Worm (Caenorhabditis elegans) whole organism, L2 larva: Measurements from ENCODE around the gene pph-6.
A peak's percentile ranks its signal among the peaks of the same experiment; 100 is the strongest.

Experiments used
- F13H6.1 ChIP-seq: sonication (generic microtip); optimal IDR thresholded peaks from 2 replicates; lab custom pipeline; 2016; ENCODE audit warnings: missing genetic modification characterization, missing compliant biosample characterization
- ZK546.5 ChIP-seq: sonication (generic microtip); optimal IDR thresholded peaks from 2 replicates; lab custom pipeline; 2017; ENCODE audit warnings: missing biosample characterization, missing genetic modification characterization
- aly-2 ChIP-seq: fragments of 150-350 bp; optimal IDR thresholded peaks from 2 replicates; lab custom pipeline; 2014; ENCODE audit warnings: missing biosample characterization, missing genetic modification characterization
- ama-1 ChIP-seq: fragments of 150-350 bp; optimal IDR thresholded peaks from 2 replicates; lab custom pipeline; 2018; ENCODE audit warnings: inconsistent platforms
- blmp-1 ChIP-seq: sonication (generic microtip); optimal IDR thresholded peaks from 2 replicates; lab custom pipeline; 2017; ENCODE audit warnings: missing genetic modification characterization, mild to moderate bottlenecking, missing compliant biosample characterization, antibody characterized with exemption, moderate library complexity; ENCODE audit not compliant: insufficient read depth
- ceh-82 ChIP-seq: fragments of 150-350 bp; optimal IDR thresholded peaks from 2 replicates; lab custom pipeline; 2014; ENCODE audit warnings: missing biosample characterization, missing genetic modification characterization
- crh-2 ChIP-seq: sonication (generic microtip); optimal IDR thresholded peaks from 2 replicates; lab custom pipeline; 2017; ENCODE audit warnings: missing biosample characterization, missing genetic modification characterization
- dmd-4 ChIP-seq: sonication (generic microtip); optimal IDR thresholded peaks from 2 replicates; lab custom pipeline; 2017; ENCODE audit warnings: missing biosample characterization, missing genetic modification characterization
- egl-27 ChIP-seq: sonication (generic microtip); optimal IDR thresholded peaks from 3 replicates; lab custom pipeline; 2017; ENCODE audit warnings: missing biosample characterization, missing genetic modification reagents, missing genetic modification characterization
- elt-1 ChIP-seq: fragments of 150-350 bp; optimal IDR thresholded peaks from 2 replicates; lab custom pipeline; 2014; ENCODE audit warnings: missing biosample characterization, missing genetic modification characterization
- fos-1 ChIP-seq: fragments of 150-350 bp; optimal IDR thresholded peaks from 2 replicates; lab custom pipeline; 2014; ENCODE audit warnings: missing biosample characterization, missing genetic modification characterization
- gmeb-1 ChIP-seq: fragments of 150-350 bp; optimal IDR thresholded peaks from 2 replicates; lab custom pipeline; 2014; ENCODE audit warnings: missing biosample characterization, missing genetic modification characterization
- lin-13 ChIP-seq: fragments of 150-350 bp; optimal IDR thresholded peaks from 2 replicates; lab custom pipeline; 2014; ENCODE audit warnings: missing biosample characterization, missing genetic modification reagents, missing genetic modification characterization
- lin-39 ChIP-seq: fragments of 150-350 bp; optimal IDR thresholded peaks from 2 replicates; lab custom pipeline; 2014; ENCODE audit warnings: missing biosample characterization, missing genetic modification reagents, missing genetic modification characterization
- lsy-2 ChIP-seq, 2 experiments: fragments of 150-350 bp in 1 of 2; sonication (generic microtip) in 1 of 2; optimal IDR thresholded peaks; 2 replicates each; lab custom pipeline; 2014 to 2017; ENCODE audit warnings: missing biosample characterization in 2 of 2, missing genetic modification characterization in 2 of 2
- mab-5 ChIP-seq: fragments of 150-350 bp; optimal IDR thresholded peaks from 2 replicates; lab custom pipeline; 2014; ENCODE audit warnings: missing biosample characterization, missing genetic modification characterization
- mbf-1 ChIP-seq: sonication (generic microtip); optimal IDR thresholded peaks from 2 replicates; lab custom pipeline; 2017; ENCODE audit warnings: missing biosample characterization, missing genetic modification characterization
- mdl-1 ChIP-seq, 2 experiments: fragments of 150-350 bp in 1 of 2; sonication (generic microtip) in 1 of 2; optimal IDR thresholded peaks; 2 replicates each; lab custom pipeline; 2017; ENCODE audit warnings: missing biosample characterization in 2 of 2, missing genetic modification characterization in 2 of 2
- nhr-10 ChIP-seq: sonication (generic microtip); optimal IDR thresholded peaks from 2 replicates; lab custom pipeline; 2017; ENCODE audit warnings: missing biosample characterization, missing genetic modification characterization
- nhr-11 ChIP-seq: fragments of 150-350 bp; optimal IDR thresholded peaks from 2 replicates; lab custom pipeline; 2014; ENCODE audit warnings: missing biosample characterization, missing genetic modification characterization
- nhr-12 ChIP-seq: fragments of 150-350 bp; optimal IDR thresholded peaks from 2 replicates; lab custom pipeline; 2014; ENCODE audit warnings: missing biosample characterization, missing genetic modification characterization
- nhr-129 ChIP-seq: fragments of 150-350 bp; optimal IDR thresholded peaks from 2 replicates; lab custom pipeline; 2014; ENCODE audit warnings: missing biosample characterization, missing genetic modification characterization
- nhr-21 ChIP-seq: fragments of 150-350 bp; optimal IDR thresholded peaks from 2 replicates; lab custom pipeline; 2014; ENCODE audit warnings: missing biosample characterization, missing genetic modification characterization
- nhr-23 ChIP-seq: fragments of 150-350 bp; optimal IDR thresholded peaks from 2 replicates; lab custom pipeline; 2014; ENCODE audit warnings: missing biosample characterization, missing genetic modification reagents, missing genetic modification characterization
- nhr-237 ChIP-seq: fragments of 150-350 bp; optimal IDR thresholded peaks from 2 replicates; lab custom pipeline; 2014; ENCODE audit warnings: missing biosample characterization, missing genetic modification characterization
- nhr-25 ChIP-seq: fragments of 150-350 bp; sonication (generic microtip); optimal IDR thresholded peaks from 3 replicates; lab custom pipeline; 2014; ENCODE audit warnings: missing biosample characterization, missing genetic modification characterization
- nhr-6 ChIP-seq: fragments of 150-350 bp; optimal IDR thresholded peaks from 2 replicates; lab custom pipeline; 2014; ENCODE audit warnings: missing biosample characterization, missing genetic modification characterization
- nhr-77 ChIP-seq: fragments of 150-350 bp; optimal IDR thresholded peaks from 2 replicates; lab custom pipeline; 2014; ENCODE audit warnings: missing biosample characterization, missing genetic modification characterization
- peb-1 ChIP-seq: fragments of 150-350 bp; optimal IDR thresholded peaks from 2 replicates; lab custom pipeline; 2014; ENCODE audit warnings: missing biosample characterization, missing genetic modification characterization
- sem-4 ChIP-seq: fragments of 150-350 bp; optimal IDR thresholded peaks from 2 replicates; lab custom pipeline; 2014; ENCODE audit warnings: missing biosample characterization, missing genetic modification reagents, missing genetic modification characterization
- skn-1 ChIP-seq: sonication (generic microtip); optimal IDR thresholded peaks from 2 replicates; lab custom pipeline; 2017; ENCODE audit warnings: missing biosample characterization, missing genetic modification characterization
- sma-3 ChIP-seq: sonication (generic microtip); optimal IDR thresholded peaks from 2 replicates; lab custom pipeline; 2016; ENCODE audit warnings: missing genetic modification reagents, missing genetic modification characterization, missing compliant biosample characterization
- sma-9 ChIP-seq, 2 experiments: fragments of 150-350 bp in 1 of 2; sonication (generic microtip) in 1 of 2; optimal IDR thresholded peaks; 2 replicates each; lab custom pipeline; 2014 to 2016; ENCODE audit warnings: missing genetic modification characterization in 2 of 2, mild to moderate bottlenecking in 1 of 2, missing biosample characterization in 1 of 2, missing compliant biosample characterization in 1 of 2, missing genetic modification reagents in 1 of 2, moderate library complexity in 1 of 2
- snpc-4 ChIP-seq: fragments of 150-350 bp; optimal IDR thresholded peaks from 2 replicates; lab custom pipeline; 2014; ENCODE audit warnings: missing biosample characterization, missing genetic modification characterization
- unc-39 ChIP-seq: fragments of 150-350 bp; optimal IDR thresholded peaks from 2 replicates; lab custom pipeline; 2014; ENCODE audit warnings: missing biosample characterization, missing genetic modification characterization
- unc-55 ChIP-seq: fragments of 150-350 bp; sonication (generic microtip); optimal IDR thresholded peaks from 3 replicates; lab custom pipeline; 2014; ENCODE audit warnings: missing biosample characterization, missing genetic modification reagents, missing genetic modification characterization
- zag-1 ChIP-seq: fragments of 150-350 bp; optimal IDR thresholded peaks from 2 replicates; lab custom pipeline; 2014; ENCODE audit warnings: missing biosample characterization, missing genetic modification characterization
- ztf-1 ChIP-seq: fragments of 200-800 bp; sonication (Bioruptor generic); conservative IDR thresholded peaks from 2 replicates; pipeline ENCODE4 v1.3.6; 2022; ENCODE audit warnings: missing genetic modification characterization, missing compliant biosample characterization
- ztf-11 ChIP-seq: sonication (generic microtip); optimal IDR thresholded peaks from 2 replicates; lab custom pipeline; 2017; ENCODE audit warnings: missing biosample characterization, missing genetic modification characterization

pph-6 gene

ce11 chrIII:3429761-3430160, 31.7 kb upstream of the pph-6 start:
- no peak for TF ChIP-seq skn-1 (tag; lab: Kevin White, UChicago)
- no peak for TF ChIP-seq egl-27 (tag; lab: Kevin White, UChicago)
- no peak for TF ChIP-seq lin-13 (GFP tag; lab: Kevin White, UChicago)
- no peak for TF ChIP-seq unc-55
- no peak for TF ChIP-seq nhr-237 (tag; lab: Kevin White, UChicago)
- TF ChIP-seq blmp-1 (tag; lab: Kevin White, UChicago) = no peak
- no peak for TF ChIP-seq snpc-4 (tag; lab: Kevin White, UChicago)
- TF ChIP-seq peb-1 (tag; lab: Kevin White, UChicago) = no peak
- no peak for TF ChIP-seq nhr-12 (tag; lab: Kevin White, UChicago)
- TF ChIP-seq mdl-1 (tag; optimal IDR thresholded peaks at IDR 0.05; lab: Kevin White, UChicago) = no peak
- TF ChIP-seq sma-3 (GFP tag; lab: Kevin White, UChicago) = no peak
- no peak for TF ChIP-seq lin-39
- TF ChIP-seq ceh-82 = no peak
- no peak for TF ChIP-seq aly-2
- no peak for TF ChIP-seq ztf-1 (GFP tag; lab: Robert Waterston, UW)
- no peak for TF ChIP-seq ama-1 (lab: Kevin White, UChicago)
- no peak for TF ChIP-seq nhr-10
- no peak for TF ChIP-seq zag-1 (tag; lab: Kevin White, UChicago)

ce11 chrIII:3430667-3431066, 30.8 kb upstream of the pph-6 start:
- TF ChIP-seq fos-1 (no peak), nhr-237 (tag; lab: Kevin White, UChicago) (no peak), ZK546.5 (tag; lab: Kevin White, UChicago) (no peak)

ce11 chrIII:3431385-3431784, 30.1 kb upstream of the pph-6 start, which contains the start of gene K01A11.1:
Gene K01A11.1, minus strand, starts transcription at chrIII:3431485.
- TF ChIP-seq nhr-77 = no peak
- TF ChIP-seq skn-1 (tag; lab: Kevin White, UChicago) = no peak
- TF ChIP-seq ztf-11 (tag; lab: Kevin White, UChicago) = no peak
- TF ChIP-seq sem-4 (tag; lab: Kevin White, UChicago) = no peak
- no peak for TF ChIP-seq nhr-12 (tag; lab: Kevin White, UChicago)
- no peak for TF ChIP-seq nhr-11 (tag; lab: Kevin White, UChicago)
- no peak for TF ChIP-seq nhr-6 (tag; lab: Kevin White, UChicago)
- no peak for TF ChIP-seq unc-39 (tag; lab: Kevin White, UChicago)
- no peak for TF ChIP-seq ama-1 (lab: Kevin White, UChicago)
- no peak for TF ChIP-seq nhr-23 (tag; lab: Kevin White, UChicago)
- TF ChIP-seq peb-1 (tag; lab: Kevin White, UChicago) = no peak

ce11 chrIII:3435152-3435551, 26.4 kb upstream of the pph-6 start:
- TF ChIP-seq sma-3 (GFP tag; lab: Kevin White, UChicago) = peak; percentile 41
- TF ChIP-seq mab-5 = no peak
- TF ChIP-seq sma-9 (GFP tag; optimal IDR thresholded peaks at IDR 0.05; lab: Kevin White, UChicago) = peak; percentile 82
- no peak for TF ChIP-seq sma-9 (tag; optimal IDR thresholded peaks at IDR 0.05; lab: Kevin White, UChicago)
- no peak for TF ChIP-seq unc-39 (tag; lab: Kevin White, UChicago)
- no peak for TF ChIP-seq nhr-129 (tag; lab: Kevin White, UChicago)
- no peak for TF ChIP-seq nhr-11 (tag; lab: Kevin White, UChicago)
- TF ChIP-seq dmd-4 (tag; lab: Kevin White, UChicago) = no peak
- no peak for TF ChIP-seq peb-1 (tag; lab: Kevin White, UChicago)
- TF ChIP-seq nhr-25 = peak; percentile 34
- TF ChIP-seq fos-1 = peak; percentile 73
- peak; percentile 44 for TF ChIP-seq egl-27 (tag; lab: Kevin White, UChicago)
- no peak for TF ChIP-seq nhr-6 (tag; lab: Kevin White, UChicago)
- TF ChIP-seq nhr-10 = no peak
- no peak for TF ChIP-seq F13H6.1 (tag; lab: Kevin White, UChicago)
- TF ChIP-seq mbf-1 (tag; lab: Kevin White, UChicago) = no peak
- no peak for TF ChIP-seq lsy-2 (tag; optimal IDR thresholded peaks at IDR 0.05; lab: Kevin White, UChicago)
- TF ChIP-seq ztf-1 (GFP tag; lab: Robert Waterston, UW) = no peak
- peak; percentile 67 for TF ChIP-seq nhr-21 (tag; lab: Kevin White, UChicago)
- TF ChIP-seq sem-4 (tag; lab: Kevin White, UChicago) = no peak
- TF ChIP-seq aly-2 = no peak
- peak; percentile 28 for TF ChIP-seq crh-2 (tag; lab: Kevin White, UChicago)
- TF ChIP-seq elt-1 (tag; lab: Kevin White, UChicago) = no peak
- no peak for TF ChIP-seq snpc-4 (tag; lab: Kevin White, UChicago)
- peak; percentile 10 for TF ChIP-seq gmeb-1 (tag; lab: Kevin White, UChicago)
